Fruit fly (Drosophila melanogaster) whole organism, embryonic: ENCODE data around the gene CG15221.

Experiments
- Ada2b ChIP-seq: fragments of 200-800 bp; sonication (Bioruptor generic); IDR thresholded peaks from 2 replicates; pipeline ENCODE4 v1.3.6; 2022; ENCODE audit warnings: missing biosample characterization, missing genetic modification characterization
- Atf3 ChIP-seq: fragments of 200-800 bp; sonication (Bioruptor generic); optimal IDR thresholded peaks from 3 replicates; lab custom pipeline; 2016; ENCODE audit warnings: missing biosample characterization, missing genetic modification characterization
- CG10209 ChIP-seq: fragments of 200-800 bp; sonication (Bioruptor generic); optimal IDR thresholded peaks from 3 replicates; lab custom pipeline; 2017; ENCODE audit warnings: missing biosample characterization, mild to moderate bottlenecking, missing genetic modification characterization, missing genetic modification reagents
- CG13123 ChIP-seq: fragments of 200-800 bp; sonication (Bioruptor generic); optimal IDR thresholded peaks from 2 replicates; lab custom pipeline; 2016; ENCODE audit warnings: missing biosample characterization, missing genetic modification characterization
- CG13775 ChIP-seq: fragments of 200-800 bp; sonication (Bioruptor generic); optimal IDR thresholded peaks from 3 replicates; lab custom pipeline; 2017; ENCODE audit warnings: missing biosample characterization, mild to moderate bottlenecking, missing genetic modification characterization
- CG17612 ChIP-seq: fragments of 200-800 bp; sonication (Bioruptor generic); IDR thresholded peaks from 2 replicates; pipeline ENCODE4 v1.3.6; 2022; ENCODE audit warnings: missing biosample characterization, missing genetic modification characterization
- CG18262 ChIP-seq: fragments of 200-800 bp; optimal IDR thresholded peaks from 3 replicates; lab custom pipeline; 2019; ENCODE audit warnings: missing biosample characterization, mild to moderate bottlenecking, missing genetic modification characterization, moderate library complexity
- CG18764 ChIP-seq: fragments of 200-800 bp; sonication (Bioruptor generic); optimal IDR thresholded peaks from 3 replicates; lab custom pipeline; 2016; ENCODE audit warnings: missing biosample characterization, missing genetic modification characterization
- CG2116 ChIP-seq: fragments of 200-800 bp; sonication (Bioruptor generic); optimal IDR thresholded peaks from 3 replicates; lab custom pipeline; 2018; ENCODE audit warnings: missing biosample characterization, mild to moderate bottlenecking, missing genetic modification characterization
- CG3281 ChIP-seq: fragments of 200-800 bp; sonication (Bioruptor generic); optimal IDR thresholded peaks from 3 replicates; lab custom pipeline; 2017; ENCODE audit warnings: missing biosample characterization, mild to moderate bottlenecking, missing genetic modification characterization
- CG34224 ChIP-seq: fragments of 200-800 bp; sonication (Bioruptor generic); IDR thresholded peaks from 3 replicates; pipeline ENCODE4 v1.3.6; 2022; ENCODE audit warnings: missing biosample characterization, missing genetic modification characterization; ENCODE audit not compliant: partially characterized antibody
- CG34376 ChIP-seq: fragments of 200-800 bp; sonication (Bioruptor generic); optimal IDR thresholded peaks from 2 replicates; lab custom pipeline; 2018; ENCODE audit warnings: missing biosample characterization, mild to moderate bottlenecking, missing genetic modification characterization
- CG34422 ChIP-seq: fragments of 200-800 bp; sonication (Bioruptor generic); IDR thresholded peaks from 3 replicates; pipeline ENCODE4 v1.3.6; 2022; ENCODE audit warnings: missing biosample characterization, missing genetic modification characterization
- CG7372 ChIP-seq: fragments of 200-800 bp; sonication (Bioruptor generic); IDR thresholded peaks from 2 replicates; pipeline ENCODE4 v1.3.6; 2022; ENCODE audit warnings: missing biosample characterization, missing genetic modification characterization
- CG8290 ChIP-seq, 3 experiments: fragments of 200-800 bp; sonication (Bioruptor generic); optimal IDR thresholded peaks; 2 replicates each; lab custom pipeline; 2016 to 2019; ENCODE audit warnings: missing biosample characterization in 3 of 3, missing genetic modification characterization in 3 of 3, mild to moderate bottlenecking in 2 of 3, moderate library complexity in 1 of 3
- CG8359 ChIP-seq: fragments of 200-800 bp; sonication (Bioruptor generic); optimal IDR thresholded peaks from 2 replicates; lab custom pipeline; 2017; ENCODE audit warnings: missing biosample characterization, mild to moderate bottlenecking, missing genetic modification characterization, borderline replicate concordance
- CG9215 ChIP-seq: fragments of 200-800 bp; sonication (Bioruptor generic); IDR thresholded peaks from 2 replicates; pipeline ENCODE4 v1.3.6; 2022; ENCODE audit warnings: missing biosample characterization, missing genetic modification characterization
- Dll ChIP-seq: fragments of 200-800 bp; sonication (Bioruptor generic); IDR thresholded peaks from 4 replicates; pipeline ENCODE4 v1.3.6; 2022; ENCODE audit warnings: missing biosample characterization, missing genetic modification characterization; ENCODE audit not compliant: partially characterized antibody
- Gug ChIP-seq: fragments of 200-800 bp; sonication (Bioruptor generic); IDR thresholded peaks from 4 replicates; pipeline ENCODE4 v1.3.6; 2022; ENCODE audit warnings: missing biosample characterization, missing genetic modification characterization
- HHEX ChIP-seq: fragments of 200-800 bp; sonication (Bioruptor generic); optimal IDR thresholded peaks from 3 replicates; lab custom pipeline; 2017; ENCODE audit warnings: missing biosample characterization, mild to moderate bottlenecking, missing genetic modification characterization, missing genetic modification reagents
- Hmr ChIP-seq: fragments of 200-800 bp; sonication (Bioruptor generic); optimal IDR thresholded peaks from 3 replicates; lab custom pipeline; 2017; ENCODE audit warnings: mild to moderate bottlenecking, missing biosample characterization, missing genetic modification reagents, missing genetic modification characterization
- Hsf ChIP-seq: fragments of 200-800 bp; sonication (Bioruptor generic); optimal IDR thresholded peaks from 3 replicates; lab custom pipeline; 2016; ENCODE audit warnings: missing biosample characterization, missing genetic modification characterization
- Kr ChIP-seq: fragments of 200-800 bp; sonication (Bioruptor generic); optimal IDR thresholded peaks from 2 replicates; lab custom pipeline; 2017; ENCODE audit warnings: missing biosample characterization, mild to moderate bottlenecking, missing genetic modification characterization
- Trl ChIP-seq, 3 experiments: fragments of >200 bp in 2 of 3; fragments of 200-800 bp in 1 of 3; sonication (Bioruptor generic) in 1 of 3; optimal IDR thresholded peaks; 2 replicates in 1 of 3; 3 replicates in 2 of 3; lab custom pipeline; 2016 to 2017; ENCODE audit warnings: missing biosample characterization in 1 of 3, missing genetic modification characterization in 1 of 3
- amos ChIP-seq: fragments of 200-800 bp; sonication (Bioruptor generic); IDR thresholded peaks from 2 replicates; pipeline ENCODE4 v1.3.6; 2022; ENCODE audit warnings: missing biosample characterization, missing genetic modification characterization; ENCODE audit not compliant: partially characterized antibody
- aop ChIP-seq: fragments of 200-800 bp; sonication (Bioruptor generic); IDR thresholded peaks from 2 replicates; pipeline ENCODE4 v1.3.6; 2022; ENCODE audit warnings: missing biosample characterization, missing genetic modification characterization
- ato ChIP-seq: fragments of 200-800 bp; sonication (Bioruptor generic); IDR thresholded peaks from 2 replicates; pipeline ENCODE4 v1.3.6; 2022; ENCODE audit warnings: missing biosample characterization, missing genetic modification characterization; ENCODE audit not compliant: partially characterized antibody
- bab2 ChIP-seq: fragments of 200-800 bp; sonication (Bioruptor generic); optimal IDR thresholded peaks from 2 replicates; lab custom pipeline; 2016; ENCODE audit warnings: missing biosample characterization, missing genetic modification characterization
- bowl ChIP-seq: fragments of 200-800 bp; sonication (Bioruptor generic); IDR thresholded peaks from 2 replicates; pipeline ENCODE4 v1.3.6; 2022; ENCODE audit warnings: missing biosample characterization, missing genetic modification characterization
- br ChIP-seq: fragments of >200 bp; optimal IDR thresholded peaks from 2 replicates; lab custom pipeline; 2017
- dm ChIP-seq: fragments of 200-800 bp; sonication (Bioruptor generic); optimal IDR thresholded peaks from 3 replicates; lab custom pipeline; 2016; ENCODE audit warnings: missing biosample characterization, missing genetic modification characterization
- grn ChIP-seq: fragments of 200-800 bp; sonication (Bioruptor generic); optimal IDR thresholded peaks from 3 replicates; lab custom pipeline; 2017; ENCODE audit warnings: missing biosample characterization, missing genetic modification characterization
- hbn ChIP-seq: fragments of 200-800 bp; sonication (Bioruptor generic); IDR thresholded peaks from 2 replicates; pipeline ENCODE4 v1.3.6; 2022; ENCODE audit warnings: missing biosample characterization, missing genetic modification characterization; ENCODE audit not compliant: partially characterized antibody
- kay ChIP-seq: fragments of 200-800 bp; sonication (Bioruptor generic); optimal IDR thresholded peaks from 2 replicates; lab custom pipeline; 2016; ENCODE audit warnings: missing biosample characterization, missing genetic modification characterization
- lab ChIP-seq: fragments of 200-800 bp; sonication (Bioruptor generic); optimal IDR thresholded peaks from 3 replicates; lab custom pipeline; 2017; ENCODE audit warnings: missing biosample characterization, missing genetic modification characterization, mild to moderate bottlenecking, moderate library complexity, missing genetic modification reagents
- lmd ChIP-seq: fragments of 200-800 bp; sonication (Bioruptor generic); IDR thresholded peaks from 2 replicates; pipeline ENCODE4 v1.3.6; 2022; ENCODE audit warnings: missing biosample characterization, missing genetic modification characterization
- mirr ChIP-seq: fragments of 200-800 bp; sonication (Bioruptor generic); optimal IDR thresholded peaks from 3 replicates; lab custom pipeline; 2018; ENCODE audit warnings: missing biosample characterization, mild to moderate bottlenecking, missing genetic modification characterization
- pum ChIP-seq: fragments of 200-800 bp; sonication (Bioruptor generic); optimal IDR thresholded peaks from 2 replicates; lab custom pipeline; 2016; ENCODE audit warnings: missing biosample characterization, missing genetic modification characterization
- ro ChIP-seq: fragments of 200-800 bp; sonication (Bioruptor generic); IDR thresholded peaks from 2 replicates; pipeline ENCODE4 v1.3.6; 2022; ENCODE audit warnings: missing biosample characterization, missing genetic modification characterization
- scrt ChIP-seq: fragments of 200-800 bp; sonication (Bioruptor generic); optimal IDR thresholded peaks from 2 replicates; lab custom pipeline; 2018; ENCODE audit warnings: missing biosample characterization, mild to moderate bottlenecking, missing genetic modification characterization, moderate library complexity
- sens ChIP-seq: fragments of 200-800 bp; sonication (Bioruptor generic); peaks from one replicate; lab custom pipeline; 2016; ENCODE audit warnings: missing biosample characterization, missing genetic modification characterization
- sob ChIP-seq: fragments of 200-800 bp; sonication (Bioruptor generic); IDR thresholded peaks from 2 replicates; pipeline ENCODE4 v1.3.6; 2022; ENCODE audit warnings: missing biosample characterization, missing genetic modification characterization
- wdn ChIP-seq: fragments of 200-800 bp; sonication (Bioruptor generic); IDR thresholded peaks from 2 replicates; pipeline ENCODE4 v1.3.6; 2022; ENCODE audit warnings: missing biosample characterization, missing genetic modification characterization
- z ChIP-seq: fragments of 200-800 bp; sonication (Bioruptor generic); IDR thresholded peaks from 3 replicates; pipeline ENCODE4 v1.3.6; 2022; ENCODE audit warnings: missing biosample characterization, missing genetic modification characterization
- zen ChIP-seq: fragments of 200-800 bp; sonication (Bioruptor generic); optimal IDR thresholded peaks from 3 replicates; lab custom pipeline; 2018; ENCODE audit warnings: missing biosample characterization, mild to moderate bottlenecking, missing genetic modification characterization, moderate library complexity

CG15221 gene

DNA sequence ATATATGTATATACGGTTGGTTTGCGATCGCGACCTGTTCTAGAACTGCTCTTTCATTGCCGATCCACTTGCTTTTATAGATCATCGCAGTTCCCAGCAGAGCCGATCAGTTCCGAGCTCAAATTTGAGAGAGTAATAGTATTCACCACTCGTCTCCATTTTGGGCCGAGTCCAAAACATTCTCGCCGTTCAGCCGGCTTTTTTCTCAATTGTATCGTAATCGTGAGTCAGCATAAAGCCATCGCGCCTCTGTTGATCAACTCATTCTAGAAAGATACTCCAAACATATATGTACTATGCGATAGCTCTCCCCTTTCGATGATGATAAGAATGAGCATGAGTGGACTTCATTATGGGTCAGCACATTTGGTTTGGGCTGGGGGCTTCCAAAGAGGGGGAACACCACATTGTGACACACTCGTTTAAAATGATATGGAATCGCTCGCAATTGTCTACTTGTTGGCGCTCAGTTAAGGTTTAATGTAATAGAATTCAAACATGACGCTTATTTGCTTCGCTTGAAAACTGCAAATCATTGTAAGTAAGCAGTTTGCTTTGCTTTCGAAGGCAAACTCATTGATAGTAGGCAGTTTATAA lies 40.6 kb downstream of the CG15221 start, which contains the start of gene CG9360 (continued):
- TF ChIP-seq sens (GFP tag; lab: Kevin White, UChicago) = peak; percentile 37
- TF ChIP-seq Trl (optimal IDR thresholded peaks at IDR 0.05; lab: Kevin White, UChicago) = peak in 1 of 2 experiments; percentile 23
- no peak for TF ChIP-seq Trl (GFP tag; optimal IDR thresholded peaks at IDR 0.05; lab: Kevin White, UChicago)
- TF ChIP-seq grn = peak; percentile 90
- TF ChIP-seq z (GFP tag; lab: Robert Waterston, UW) = peak; percentile 80; the same call in 2 of the 3 replicates
- TF ChIP-seq CG34376 (GFP tag; lab: Kevin White, UChicago) = peak; percentile 57
- TF ChIP-seq kay (GFP tag; lab: Kevin White, UChicago) = peak; percentile 67
- no peak for TF ChIP-seq scrt (GFP tag; lab: Kevin White, UChicago)
- peak; percentile 67 for TF ChIP-seq mirr (GFP tag; lab: Kevin White, UChicago)
- TF ChIP-seq, all 482 proteins: peak for 12

DNA sequence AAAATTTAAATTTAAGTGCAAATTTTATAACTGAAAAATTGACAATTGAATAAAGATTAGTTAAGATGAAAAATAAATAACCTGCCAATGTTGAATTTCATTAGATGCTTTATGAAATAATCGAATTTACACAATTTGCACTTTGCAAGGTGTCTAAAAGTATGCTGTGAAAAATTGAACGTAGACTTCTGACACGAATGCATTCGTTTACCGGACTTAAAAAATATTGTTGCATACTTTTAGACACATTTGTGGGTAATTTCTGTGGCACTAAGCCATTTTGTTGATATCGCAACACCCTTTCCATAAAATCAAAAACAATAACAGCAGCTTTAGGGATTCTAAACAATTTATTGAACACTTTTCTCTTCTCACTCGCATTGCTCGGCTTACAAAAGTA lies 45.4 kb downstream of the CG15221 start:
- TF ChIP-seq bowl (GFP tag; lab: Robert Waterston, UW) (no peak), CG8290 (GFP tag; optimal IDR thresholded peaks at IDR 0.05; lab: Kevin White, UChicago) (peak; percentile 95), CG8290 (tag; optimal IDR thresholded peaks at IDR 0.05; lab: Kevin White, UChicago) (peak in 1 of 2 experiments; percentile 95), CG17612 (GFP tag; lab: Robert Waterston, UW) (peak; percentile 86)
- TF ChIP-seq, all 482 proteins: peak for 2

DNA sequence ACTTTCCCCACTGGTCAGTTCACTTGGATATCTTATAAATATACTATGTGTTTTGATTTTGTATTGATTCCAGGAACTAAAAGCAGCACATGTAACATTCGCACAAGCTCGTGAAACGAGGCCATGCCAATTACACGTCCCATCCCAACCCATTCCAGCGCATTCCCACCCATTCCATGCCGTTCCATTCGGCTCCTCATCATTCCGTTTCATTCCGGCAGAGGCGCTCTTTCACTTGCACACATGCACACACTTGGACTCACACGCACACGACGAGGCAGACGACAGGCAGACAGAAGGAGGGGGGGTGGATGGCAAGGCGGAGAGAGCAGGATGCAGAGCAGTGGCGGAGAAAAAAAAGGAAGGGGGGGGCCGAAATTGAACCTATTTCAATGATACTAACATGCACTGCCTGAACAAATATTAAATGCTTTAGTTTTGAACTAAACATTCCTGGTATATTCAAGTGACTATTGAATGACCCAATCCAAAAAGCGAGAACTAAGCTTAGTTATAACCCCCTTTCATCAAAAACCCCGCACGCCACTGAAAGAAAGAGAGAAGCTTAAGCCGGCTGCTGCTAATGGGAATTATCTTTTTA lies 52.0 kb downstream of the CG15221 start:
- TF ChIP-seq Hsf (GFP tag; lab: Kevin White, UChicago) (peak; percentile 36), ro (GFP tag; lab: Robert Waterston, UW) (no peak), CG7372 (GFP tag; lab: Robert Waterston, UW) (no peak), lmd (peak; percentile 56), CG3281 (GFP tag; lab: Kevin White, UChicago) (no peak), Gug (GFP tag; lab: Robert Waterston, UW) (peak; percentile 20; the same call in 1 of the 4 replicates), pum (GFP tag; lab: Kevin White, UChicago) (peak; percentile 49), CG18764 (GFP tag; lab: Kevin White, UChicago) (peak; percentile 18), lab (GFP tag; lab: Kevin White, UChicago) (peak; percentile 48), CG34422 (GFP tag; lab: Robert Waterston, UW) (peak; percentile 49; the same call in 1 of the 3 replicates), CG34376 (GFP tag; lab: Kevin White, UChicago) (no peak), CG8359 (peak; percentile 2), Hmr (GFP tag; lab: Kevin White, UChicago) (peak; percentile 4), HHEX (GFP tag; lab: Kevin White, UChicago) (peak; percentile 38), ato (GFP tag; lab: Robert Waterston, UW) (no peak), hbn (no peak), Kr (GFP tag; lab: Kevin White, UChicago) (no peak), CG18262 (peak; percentile 77), CG13123 (GFP tag; lab: Kevin White, UChicago) (no peak), CG2116 (GFP tag; lab: Kevin White, UChicago) (no peak), Dll (GFP tag; lab: Robert Waterston, UW) (no peak), dm (GFP tag; lab: Kevin White, UChicago) (no peak), zen (tag; lab: Kevin White, UChicago) (peak; percentile 52), Ada2b (GFP tag; lab: Robert Waterston, UW) (peak; percentile 15; the same call in 1 of the 2 replicates), CG9215 (GFP tag; lab: Robert Waterston, UW) (0 out of 2 replicates have a peak, but pooled peaks have one; percentile 37), bab2 (peak; percentile 9), sob (GFP tag; lab: Robert Waterston, UW) (peak; percentile 45; the same call in 1 of the 2 replicates), CG13775 (peak; percentile 49), CG34224 (GFP tag; lab: Robert Waterston, UW) (no peak), br (lab: Kevin White, UChicago) (no peak), amos (no peak), CG10209 (peak; percentile 50), aop (no peak), wdn (GFP tag; lab: Robert Waterston, UW) (no peak), Atf3 (GFP tag; lab: Kevin White, UChicago) (peak; percentile 14)
